Fruit fly (Drosophila melanogaster) whole organism, embryonic: Measurements from ENCODE around the gene CG17163.

Experiments
- B-H2 ChIP-seq: fragments of 200-800 bp; sonication (Bioruptor generic); optimal IDR thresholded peaks from 2 replicates; lab custom pipeline; 2018; ENCODE audit warnings: missing biosample characterization, mild to moderate bottlenecking, missing genetic modification characterization
- CG14441 ChIP-seq: fragments of 200-800 bp; sonication (Bioruptor generic); IDR thresholded peaks from 2 replicates; pipeline ENCODE4 v1.3.6; 2022; ENCODE audit warnings: missing biosample characterization, missing genetic modification characterization
- CG1602 ChIP-seq: fragments of 200-800 bp; sonication (Bioruptor generic); optimal IDR thresholded peaks from 3 replicates; lab custom pipeline; 2016; ENCODE audit warnings: missing biosample characterization, missing genetic modification characterization
- CG16813 ChIP-seq: fragments of 200-800 bp; sonication (Bioruptor generic); IDR thresholded peaks from 3 replicates; pipeline ENCODE4 v1.3.6; 2022; ENCODE audit warnings: missing biosample characterization, missing genetic modification characterization; ENCODE audit not compliant: partially characterized antibody
- CG17568 ChIP-seq: fragments of 200-800 bp; sonication (Bioruptor generic); optimal IDR thresholded peaks from 2 replicates; lab custom pipeline; 2018; ENCODE audit warnings: missing biosample characterization, mild to moderate bottlenecking, missing genetic modification characterization, moderate library complexity
- CG1792 ChIP-seq: fragments of 200-800 bp; sonication (Bioruptor generic); optimal IDR thresholded peaks from 2 replicates; lab custom pipeline; 2016; ENCODE audit warnings: missing biosample characterization, missing genetic modification characterization
- CG2199 ChIP-seq: fragments of 200-800 bp; sonication (Bioruptor generic); IDR thresholded peaks from 3 replicates; pipeline ENCODE4 v1.3.6; 2022; ENCODE audit warnings: missing biosample characterization, missing genetic modification characterization
- CG30020 ChIP-seq: fragments of 200-800 bp; optimal IDR thresholded peaks from 2 replicates; lab custom pipeline; 2019; ENCODE audit warnings: missing biosample characterization, mild to moderate bottlenecking, missing genetic modification characterization, moderate library complexity
- CG34376 ChIP-seq: fragments of 200-800 bp; sonication (Bioruptor generic); optimal IDR thresholded peaks from 2 replicates; lab custom pipeline; 2018; ENCODE audit warnings: missing biosample characterization, mild to moderate bottlenecking, missing genetic modification characterization
- CG3847 ChIP-seq: fragments of 200-800 bp; sonication (Bioruptor generic); IDR thresholded peaks from 2 replicates; pipeline ENCODE4 v1.3.6; 2022; ENCODE audit warnings: missing biosample characterization, missing genetic modification characterization
- CG3995 ChIP-seq: fragments of 200-800 bp; sonication (Bioruptor generic); optimal IDR thresholded peaks from 3 replicates; lab custom pipeline; 2016; ENCODE audit warnings: missing biosample characterization, missing genetic modification characterization
- CG4282 ChIP-seq: fragments of 200-800 bp; sonication (Bioruptor generic); optimal IDR thresholded peaks from 2 replicates; lab custom pipeline; 2016; ENCODE audit warnings: missing biosample characterization, missing genetic modification characterization
- CG6689 ChIP-seq: fragments of 200-800 bp; sonication (Bioruptor generic); IDR thresholded peaks from 2 replicates; pipeline ENCODE4 v1.3.6; 2022; ENCODE audit warnings: missing biosample characterization, missing genetic modification characterization
- CG8290 ChIP-seq, 3 experiments: fragments of 200-800 bp; sonication (Bioruptor generic); optimal IDR thresholded peaks; 2 replicates each; lab custom pipeline; 2016 to 2019; ENCODE audit warnings: missing biosample characterization in 3 of 3, missing genetic modification characterization in 3 of 3, mild to moderate bottlenecking in 2 of 3, moderate library complexity in 1 of 3
- CTCF ChIP-seq: fragments of 200-800 bp; sonication (Bioruptor generic); optimal IDR thresholded peaks from 2 replicates; lab custom pipeline; 2017; ENCODE audit warnings: missing biosample characterization, mild to moderate bottlenecking, missing genetic modification characterization, moderate library complexity
- E2f2 ChIP-seq: fragments of 200-800 bp; sonication (Bioruptor generic); IDR thresholded peaks from 2 replicates; pipeline ENCODE4 v1.3.6; 2022; ENCODE audit warnings: missing biosample characterization, missing genetic modification characterization
- Ets97D ChIP-seq: fragments of 200-800 bp; sonication (Bioruptor generic); optimal IDR thresholded peaks from 3 replicates; lab custom pipeline; 2016; ENCODE audit warnings: missing biosample characterization, missing genetic modification characterization
- GATAe ChIP-seq: fragments of 200-800 bp; sonication (Bioruptor generic); conservative IDR thresholded peaks from 2 replicates; pipeline ENCODE4 v1.3.6; 2022; ENCODE audit warnings: missing biosample characterization, missing genetic modification characterization
- HLH4C ChIP-seq: fragments of 200-800 bp; sonication (Bioruptor generic); IDR thresholded peaks from 3 replicates; pipeline ENCODE4 v1.3.6; 2022; ENCODE audit warnings: missing biosample characterization, missing genetic modification characterization; ENCODE audit not compliant: partially characterized antibody
- Hand ChIP-seq: fragments of 200-800 bp; sonication (Bioruptor generic); optimal IDR thresholded peaks from 2 replicates; lab custom pipeline; 2017; ENCODE audit warnings: mild to moderate bottlenecking, missing biosample characterization, missing genetic modification reagents, missing genetic modification characterization
- Med ChIP-seq: fragments of 200-800 bp; sonication (Bioruptor generic); peaks from one replicate; lab custom pipeline; 2016; ENCODE audit warnings: missing biosample characterization, missing genetic modification characterization, mild to moderate bottlenecking, inconsistent platforms, moderate library complexity
- Nf-YB ChIP-seq: fragments of 200-800 bp; sonication (Bioruptor generic); optimal IDR thresholded peaks from 3 replicates; lab custom pipeline; 2019; ENCODE audit warnings: missing biosample characterization, mild to moderate bottlenecking, missing genetic modification characterization, moderate library complexity
- Pdp1 ChIP-seq, 2 experiments: fragments of 200-800 bp; sonication (Bioruptor generic); optimal IDR thresholded peaks; 3 replicates each; lab custom pipeline; 2016; ENCODE audit warnings: missing biosample characterization in 2 of 2, missing genetic modification characterization in 2 of 2, mild to moderate bottlenecking in 1 of 2, moderate library complexity in 1 of 2
- Ravus ChIP-seq: fragments of 200-800 bp; sonication (Bioruptor generic); IDR thresholded peaks from 2 replicates; pipeline ENCODE4 v1.3.6; 2022; ENCODE audit warnings: missing biosample characterization, missing genetic modification characterization
- Side ChIP-seq: fragments of 200-800 bp; sonication (Bioruptor generic); optimal IDR thresholded peaks from 2 replicates; lab custom pipeline; 2016; ENCODE audit warnings: missing biosample characterization, missing genetic modification characterization
- Vsx1 ChIP-seq: fragments of 200-800 bp; sonication (Bioruptor generic); optimal IDR thresholded peaks from 2 replicates; lab custom pipeline; 2017; ENCODE audit warnings: missing biosample characterization, mild to moderate bottlenecking, missing genetic modification characterization, missing genetic modification reagents
- bbx ChIP-seq: fragments of 200-800 bp; sonication (Bioruptor generic); IDR thresholded peaks from 2 replicates; pipeline ENCODE4 v1.3.6; 2022; ENCODE audit warnings: missing biosample characterization, missing genetic modification characterization; ENCODE audit not compliant: partially characterized antibody
- dm ChIP-seq: fragments of 200-800 bp; sonication (Bioruptor generic); optimal IDR thresholded peaks from 3 replicates; lab custom pipeline; 2016; ENCODE audit warnings: missing biosample characterization, missing genetic modification characterization
- exex ChIP-seq: fragments of 200-800 bp; sonication (Bioruptor generic); optimal IDR thresholded peaks from 4 replicates; lab custom pipeline; 2018; ENCODE audit warnings: missing biosample characterization, mild to moderate bottlenecking, missing genetic modification characterization, moderate library complexity
- grn ChIP-seq: fragments of 200-800 bp; sonication (Bioruptor generic); optimal IDR thresholded peaks from 3 replicates; lab custom pipeline; 2017; ENCODE audit warnings: missing biosample characterization, missing genetic modification characterization
- jigr1 ChIP-seq: fragments of 200-800 bp; sonication (Bioruptor generic); IDR thresholded peaks from 3 replicates; pipeline ENCODE4 v1.3.6; 2022; ENCODE audit warnings: missing biosample characterization, missing genetic modification characterization
- mirr ChIP-seq: fragments of 200-800 bp; sonication (Bioruptor generic); optimal IDR thresholded peaks from 3 replicates; lab custom pipeline; 2018; ENCODE audit warnings: missing biosample characterization, mild to moderate bottlenecking, missing genetic modification characterization
- schlank ChIP-seq: fragments of 200-800 bp; sonication (Bioruptor generic); optimal IDR thresholded peaks from 2 replicates; lab custom pipeline; 2018; ENCODE audit warnings: missing biosample characterization, mild to moderate bottlenecking, missing genetic modification characterization
- sug ChIP-seq: fragments of 200-800 bp; optimal IDR thresholded peaks from 2 replicates; lab custom pipeline; 2019; ENCODE audit warnings: missing biosample characterization, mild to moderate bottlenecking, missing genetic modification characterization, moderate library complexity
- twi ChIP-seq: fragments of 200-800 bp; optimal IDR thresholded peaks from 2 replicates; lab custom pipeline; 2019; ENCODE audit warnings: missing biosample characterization, mild to moderate bottlenecking, missing genetic modification characterization, moderate library complexity

Gene CG17163

dm6 chrX:23090474-23090873, 8.0 kb upstream of the CG17163 start (continued):
- TF ChIP-seq CG16813 (GFP tag; lab: Robert Waterston, UW) (peak; percentile 62), bbx (GFP tag; lab: Robert Waterston, UW) (no peak), Ravus (GFP tag; lab: Robert Waterston, UW) (no peak), CG3847 (GFP tag; lab: Robert Waterston, UW) (no peak), HLH4C (peak; percentile 49; the same call in 1 of the 3 replicates), twi (tag; lab: Kevin White, UChicago) (no peak), CG6689 (no peak), B-H2 (GFP tag; lab: Kevin White, UChicago) (no peak), CG14441 (GFP tag; lab: Robert Waterston, UW) (no peak)

- TF ChIP-seq Med: peak; percentile 28
- TF ChIP-seq E2f2 (GFP tag; lab: Robert Waterston, UW): 0 out of 2 replicates have a peak, but pooled peaks have one; percentile 12
- TF ChIP-seq jigr1 (GFP tag; lab: Robert Waterston, UW): no peak
- TF ChIP-seq CTCF (GFP tag; lab: Kevin White, UChicago): peak; percentile 85
- 0 out of 3 replicates have a peak, but pooled peaks have one; percentile 26 for TF ChIP-seq CG2199 (GFP tag; lab: Robert Waterston, UW)
- no peak for TF ChIP-seq CG4282
- TF ChIP-seq CG17568 (GFP tag; lab: Kevin White, UChicago): no peak
- no peak for TF ChIP-seq Side (GFP tag; lab: Kevin White, UChicago)
- TF ChIP-seq CG3995 (GFP tag; lab: Kevin White, UChicago): no peak
- no peak for TF ChIP-seq CG1602
- TF ChIP-seq, all 482 proteins: peak for 4
These were observed 6.7 kb upstream of the CG17163 start for dm6 chrX:23089087-23089732.

dm6 chrX:23084372-23084771, 1.9 kb upstream of the CG17163 start, which contains the start of gene CG17169:
Gene CG17169 (plus strand): TSS chrX:23084672.
- TF ChIP-seq dm (no peak), CG8290 (GFP tag; optimal IDR thresholded peaks at IDR 0.05; lab: Kevin White, UChicago) (no peak), CG8290 (tag; optimal IDR thresholded peaks at IDR 0.05; lab: Kevin White, UChicago) (no peak), Hand (GFP tag; lab: Kevin White, UChicago) (no peak), CG30020 (no peak), Ets97D (GFP tag; lab: Kevin White, UChicago) (no peak), CG17568 (GFP tag; lab: Kevin White, UChicago) (no peak), schlank (tag; lab: Kevin White, UChicago) (no peak), CG1792 (GFP tag; lab: Kevin White, UChicago) (no peak)

- peak; percentile 63 for TF ChIP-seq sug
- TF ChIP-seq Pdp1 (GFP tag; optimal IDR thresholded peaks at IDR 0.05; lab: Kevin White, UChicago): peak in 1 of 2 experiments; percentile 29
- TF ChIP-seq Nf-YB (GFP tag; lab: Kevin White, UChicago): no peak
- peak; percentile 71 for TF ChIP-seq exex
- peak; percentile 8 for TF ChIP-seq grn
- no peak for TF ChIP-seq Vsx1 (GFP tag; lab: Kevin White, UChicago)
- peak; percentile 54 for TF ChIP-seq mirr (GFP tag; lab: Kevin White, UChicago)
- peak; percentile 36 for TF ChIP-seq CG34376 (GFP tag; lab: Kevin White, UChicago)
- TF ChIP-seq GATAe (GFP tag; lab: Robert Waterston, UW): peak; percentile 48
These were observed 9.1 kb downstream of the CG17163 start for dm6 chrX:23073402-23073801.
